Fruit fly (Drosophila melanogaster) whole organism: Measurements from ENCODE around the gene CG32537.

Experiments
- CG8478 ChIP-seq: fragments of >200 bp; optimal IDR thresholded peaks from 2 replicates; lab custom pipeline; 2018; ENCODE audit warnings: inconsistent platforms
- EcR ChIP-seq, 2 experiments: fragments of >200 bp; optimal IDR thresholded peaks; 2 replicates each; lab custom pipeline; 2017; ENCODE audit warnings: missing biosample characterization in 2 of 2, missing genetic modification characterization in 2 of 2, missing genetic modification reagents in 2 of 2
- pan ChIP-seq: fragments of >200 bp; optimal IDR thresholded peaks from 2 replicates; lab custom pipeline; 2017
- usp ChIP-seq: fragments of >200 bp; optimal IDR thresholded peaks from 2 replicates; lab custom pipeline; 2017; ENCODE audit warnings: missing biosample characterization, missing genetic modification characterization, mixed read lengths

DNA sequence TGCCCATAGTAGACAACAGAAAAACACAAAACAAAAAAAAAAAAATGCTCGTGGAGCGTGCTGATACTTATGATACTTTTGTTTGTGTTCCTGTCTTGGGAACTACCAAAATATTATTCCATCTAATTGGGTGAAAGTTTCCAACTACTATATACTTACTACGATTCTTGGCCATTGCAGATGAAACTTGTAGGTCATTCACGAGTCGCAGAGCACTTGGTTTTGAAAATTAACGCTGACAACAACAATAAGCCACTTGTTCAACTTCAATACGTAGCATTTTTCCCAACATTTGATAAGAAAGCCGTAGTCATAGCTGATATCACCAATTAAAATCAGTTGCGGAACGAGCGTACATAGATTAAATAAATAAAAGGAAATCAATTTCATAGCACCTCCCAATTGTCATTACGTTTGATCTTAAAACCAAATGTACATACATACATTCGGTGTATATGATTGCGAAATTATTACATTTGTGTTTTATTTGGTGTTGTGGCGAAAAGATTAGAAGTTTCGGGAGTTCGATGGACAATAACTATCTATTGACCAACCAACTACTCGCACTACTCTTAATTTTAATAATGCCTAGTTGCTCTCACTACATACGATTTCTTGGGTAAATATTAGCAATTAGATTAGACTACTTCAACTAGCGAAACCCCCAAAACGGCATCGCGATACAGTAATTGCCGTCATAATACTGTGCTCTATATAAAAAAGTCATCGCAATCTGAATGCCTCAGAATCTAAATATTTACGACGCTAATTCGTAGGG lies 48.4 kb upstream of the CG32537 start:
- no peak for TF ChIP-seq EcR (GFP tag; optimal IDR thresholded peaks at IDR 0.05; lab: Kevin White, UChicago)
- no peak for TF ChIP-seq pan (lab: Kevin White, UChicago)
- TF ChIP-seq CG8478 (lab: Kevin White, UChicago) = no peak
- TF ChIP-seq usp (GFP tag; lab: Kevin White, UChicago) = no peak
